Worm (Caenorhabditis elegans) whole organism, mixed stage, embryonic: ENCODE data around the gene set-31.
"Not testable (repeated sequence)": the region's sequence is repeated elsewhere in the genome, so short reads cannot be mapped to it uniquely, and the experiment has no call there.

Experiments
- bed-3 ChIP-seq: fragments of 200-800 bp; sonication (Bioruptor generic); optimal IDR thresholded peaks from 3 replicates; lab custom pipeline; 2018; ENCODE audit warnings: mild to moderate bottlenecking, missing genetic modification characterization, moderate library complexity, missing compliant biosample characterization
- lin-13 ChIP-seq: fragments of 150-350 bp; optimal IDR thresholded peaks from 2 replicates; lab custom pipeline; 2014; ENCODE audit warnings: missing biosample characterization, missing genetic modification characterization
- mep-1 ChIP-seq: fragments of 150-350 bp; optimal IDR thresholded peaks from 2 replicates; lab custom pipeline; 2017; ENCODE audit warnings: missing biosample characterization, missing genetic modification reagents, missing genetic modification characterization, inconsistent platforms
- mls-2 ChIP-seq: sonication (generic microtip); optimal IDR thresholded peaks from 2 replicates; lab custom pipeline; 2016; ENCODE audit warnings: mild to moderate bottlenecking, missing genetic modification characterization, moderate library complexity, missing compliant biosample characterization
- nhr-12 ChIP-seq: fragments of 150-350 bp; optimal IDR thresholded peaks from 2 replicates; lab custom pipeline; 2014; ENCODE audit warnings: missing biosample characterization, missing genetic modification characterization
- nhr-237 ChIP-seq: fragments of 150-350 bp; optimal IDR thresholded peaks from 2 replicates; lab custom pipeline; 2014; ENCODE audit warnings: missing biosample characterization, missing genetic modification characterization
- nhr-28 ChIP-seq: fragments of 150-350 bp; optimal IDR thresholded peaks from 2 replicates; lab custom pipeline; 2014; ENCODE audit warnings: missing biosample characterization, missing genetic modification characterization
- pha-4 ChIP-seq: fragments of 150-350 bp; optimal IDR thresholded peaks from 2 replicates; lab custom pipeline; 2018; ENCODE audit warnings: missing biosample characterization, missing genetic modification reagents, missing genetic modification characterization
- snpc-4 ChIP-seq: fragments of 150-350 bp; optimal IDR thresholded peaks from 2 replicates; lab custom pipeline; 2014; ENCODE audit warnings: missing biosample characterization, missing genetic modification characterization
- unc-120 ChIP-seq: sonication (generic microtip); optimal IDR thresholded peaks from 2 replicates; lab custom pipeline; 2017; ENCODE audit warnings: missing genetic modification characterization, missing compliant biosample characterization; ENCODE audit not compliant: poor library complexity, severe bottlenecking
- unc-62 ChIP-seq: fragments of 150-350 bp; optimal IDR thresholded peaks from 2 replicates; lab custom pipeline; 2014; ENCODE audit warnings: missing biosample characterization, missing genetic modification reagents, missing genetic modification characterization
- zip-8 ChIP-seq: fragments of 150-350 bp; optimal IDR thresholded peaks from 2 replicates; lab custom pipeline; 2014; ENCODE audit warnings: missing biosample characterization, missing genetic modification characterization

- TF ChIP-seq unc-62 (GFP tag; lab: Kevin White, UChicago); bed-3 (GFP tag; lab: Kevin White, UChicago); nhr-28 (tag; lab: Kevin White, UChicago); snpc-4; mep-1 (tag; lab: Kevin White, UChicago); lin-13; unc-120; nhr-237 (tag; lab: Kevin White, UChicago); pha-4 (tag; lab: Kevin White, UChicago); nhr-12 (tag; lab: Kevin White, UChicago); mls-2; zip-8 (tag; lab: Kevin White, UChicago): not testable (repeated sequence)
These were observed 25.8 kb downstream of the set-31 start for ce11 chrV:14443471-14444015.
